Worm (Caenorhabditis elegans): Measurements from ENCODE around the gene C52E4.12.

- TF ChIP-seq ztf-11 (tag; optimal IDR thresholded peaks at IDR 0.05) (no peak), mdl-1 (tag; optimal IDR thresholded peaks at IDR 0.05) (no peak), fkh-2 (tag; optimal IDR thresholded peaks at IDR 0.05) (no peak), nhr-12 (tag; optimal IDR thresholded peaks at IDR 0.05) (no peak)
Observed at ce11 chrV:11964723-11965122, 31.2 kb upstream of the C52E4.12 start, which contains the start of gene F58H1.7.
